Fruit fly (Drosophila melanogaster) whole organism, prepupa: ENCODE data around the gene Rlb1.
A peak's percentile ranks its signal among the peaks of the same experiment; 100 is the strongest.

Experiments used
- Blimp-1 ChIP-seq: fragments of 200-800 bp; sonication (Bioruptor generic); optimal IDR thresholded peaks from 3 replicates; lab custom pipeline; 2017; ENCODE audit warnings: missing biosample characterization, missing genetic modification characterization, mild to moderate bottlenecking, moderate library complexity, missing genetic modification reagents
- CG11294 ChIP-seq: fragments of 200-800 bp; sonication (Bioruptor generic); IDR thresholded peaks from 2 replicates; pipeline ENCODE4 v1.3.6; 2022; ENCODE audit warnings: missing biosample characterization, missing genetic modification characterization
- CG11762 ChIP-seq: fragments of 200-800 bp; sonication (Bioruptor generic); optimal IDR thresholded peaks from 3 replicates; lab custom pipeline; 2016; ENCODE audit warnings: missing biosample characterization, missing genetic modification characterization; ENCODE audit not compliant: insufficient read depth
- CG15336 ChIP-seq: fragments of 200-800 bp; sonication (Bioruptor generic); IDR thresholded peaks from 2 replicates; pipeline ENCODE4 v1.3.6; 2022; ENCODE audit warnings: missing biosample characterization, missing genetic modification characterization
- CG1621 ChIP-seq: fragments of 200-800 bp; sonication (Bioruptor generic); optimal IDR thresholded peaks from 3 replicates; lab custom pipeline; 2018; ENCODE audit warnings: missing biosample characterization, mild to moderate bottlenecking, missing genetic modification characterization
- CG16779 ChIP-seq: fragments of 200-800 bp; sonication (Bioruptor generic); optimal IDR thresholded peaks from 3 replicates; lab custom pipeline; 2017; ENCODE audit warnings: missing biosample characterization, mild to moderate bottlenecking, missing genetic modification characterization
- CG3032 ChIP-seq: fragments of 200-800 bp; optimal IDR thresholded peaks from 2 replicates; lab custom pipeline; 2019; ENCODE audit warnings: missing biosample characterization, mild to moderate bottlenecking, missing genetic modification characterization, moderate library complexity
- CG3919 ChIP-seq: fragments of 200-800 bp; sonication (Bioruptor generic); optimal IDR thresholded peaks from 3 replicates; lab custom pipeline; 2016; ENCODE audit warnings: missing biosample characterization, missing genetic modification characterization
- CG6163 ChIP-seq: fragments of 200-800 bp; sonication (Bioruptor generic); IDR thresholded peaks from 3 replicates; pipeline ENCODE4 v1.3.6; 2022; ENCODE audit warnings: missing biosample characterization, missing genetic modification characterization
- CG6276 ChIP-seq: fragments of 200-800 bp; sonication (Bioruptor generic); optimal IDR thresholded peaks from 2 replicates; lab custom pipeline; 2017; ENCODE audit warnings: missing biosample characterization, mild to moderate bottlenecking, missing genetic modification characterization
- CG6808 ChIP-seq: fragments of 200-800 bp; sonication (Bioruptor generic); optimal IDR thresholded peaks from 3 replicates; lab custom pipeline; 2017; ENCODE audit warnings: missing biosample characterization, missing genetic modification characterization, mild to moderate bottlenecking, moderate library complexity, missing genetic modification reagents
- CG6854 ChIP-seq: fragments of 200-800 bp; sonication (Bioruptor generic); optimal IDR thresholded peaks from 2 replicates; lab custom pipeline; 2017; ENCODE audit warnings: missing biosample characterization, mild to moderate bottlenecking, missing genetic modification characterization
- CG7368 ChIP-seq: fragments of 200-800 bp; sonication (Bioruptor generic); optimal IDR thresholded peaks from 3 replicates; lab custom pipeline; 2016; ENCODE audit warnings: missing biosample characterization, missing genetic modification characterization
- CG8119 ChIP-seq: fragments of 200-800 bp; sonication (Bioruptor generic); IDR thresholded peaks from 3 replicates; pipeline ENCODE4 v1.3.6; 2022; ENCODE audit warnings: missing biosample characterization, missing genetic modification characterization
- CG8319 ChIP-seq: fragments of 200-800 bp; sonication (Bioruptor generic); optimal IDR thresholded peaks from 3 replicates; lab custom pipeline; 2016; ENCODE audit warnings: missing biosample characterization, missing genetic modification characterization
- Eip78C ChIP-seq: fragments of 200-800 bp; sonication (Bioruptor generic); peaks from one replicate; lab custom pipeline; 2016; ENCODE audit warnings: missing biosample characterization, missing genetic modification characterization
- Ets21C ChIP-seq: fragments of 200-800 bp; sonication (Bioruptor generic); optimal IDR thresholded peaks from 3 replicates; lab custom pipeline; 2016; ENCODE audit warnings: missing biosample characterization, missing genetic modification characterization
- Ets96B ChIP-seq: fragments of 200-800 bp; optimal IDR thresholded peaks from 2 replicates; lab custom pipeline; 2019; ENCODE audit warnings: missing biosample characterization, mild to moderate bottlenecking, missing genetic modification characterization, moderate library complexity
- Gug ChIP-seq: fragments of 200-800 bp; sonication (Bioruptor generic); IDR thresholded peaks from 2 replicates; pipeline ENCODE4 v1.3.6; 2022; ENCODE audit warnings: missing biosample characterization, missing genetic modification characterization
- Hr4 ChIP-seq: fragments of 200-800 bp; sonication (Bioruptor generic); optimal IDR thresholded peaks from 3 replicates; lab custom pipeline; 2016; ENCODE audit warnings: missing biosample characterization, missing genetic modification characterization
- Lpt ChIP-seq: fragments of 200-800 bp; sonication (Bioruptor generic); optimal IDR thresholded peaks from 3 replicates; lab custom pipeline; 2016; ENCODE audit warnings: missing biosample characterization, missing genetic modification characterization
- Smox ChIP-seq: fragments of 200-800 bp; sonication (Bioruptor generic); optimal IDR thresholded peaks from 3 replicates; lab custom pipeline; 2016; ENCODE audit warnings: missing biosample characterization, missing genetic modification characterization
- Sox102F ChIP-seq: fragments of 200-800 bp; sonication (Bioruptor generic); optimal IDR thresholded peaks from 2 replicates; lab custom pipeline; 2016; ENCODE audit warnings: missing biosample characterization, mild to moderate bottlenecking, missing genetic modification characterization
- Sox14 ChIP-seq: fragments of 200-800 bp; sonication (Bioruptor generic); optimal IDR thresholded peaks from 3 replicates; lab custom pipeline; 2016; ENCODE audit warnings: missing biosample characterization, missing genetic modification characterization
- Sox15 ChIP-seq: fragments of 200-800 bp; sonication (Bioruptor generic); optimal IDR thresholded peaks from 3 replicates; lab custom pipeline; 2016; ENCODE audit warnings: missing biosample characterization, missing genetic modification characterization
- achi ChIP-seq: fragments of 200-800 bp; sonication (Bioruptor generic); optimal IDR thresholded peaks from 3 replicates; lab custom pipeline; 2016; ENCODE audit warnings: missing biosample characterization, missing genetic modification characterization
- acj6 ChIP-seq: fragments of 200-800 bp; sonication (Bioruptor generic); optimal IDR thresholded peaks from 3 replicates; lab custom pipeline; 2016; ENCODE audit warnings: missing biosample characterization, missing genetic modification characterization
- dac ChIP-seq: fragments of 200-800 bp; sonication (Bioruptor generic); optimal IDR thresholded peaks from 2 replicates; lab custom pipeline; 2017; ENCODE audit warnings: missing biosample characterization, mild to moderate bottlenecking, missing genetic modification characterization
- dsx ChIP-seq: fragments of 200-800 bp; optimal IDR thresholded peaks from 3 replicates; lab custom pipeline; 2019; ENCODE audit warnings: missing biosample characterization, mild to moderate bottlenecking, missing genetic modification characterization, moderate library complexity; ENCODE audit not compliant: poor library complexity, severe bottlenecking
- eg ChIP-seq: fragments of 200-800 bp; sonication (Bioruptor generic); IDR thresholded peaks from 3 replicates; pipeline ENCODE4 v1.3.6; 2022; ENCODE audit warnings: missing biosample characterization, missing genetic modification characterization
- esn ChIP-seq: fragments of 200-800 bp; sonication (Bioruptor generic); optimal IDR thresholded peaks from 2 replicates; lab custom pipeline; 2016; ENCODE audit warnings: missing biosample characterization, mild to moderate bottlenecking, missing genetic modification characterization, moderate library complexity
- fd59A ChIP-seq: fragments of 200-800 bp; sonication (Bioruptor generic); optimal IDR thresholded peaks from 2 replicates; lab custom pipeline; 2017; ENCODE audit warnings: missing biosample characterization, mild to moderate bottlenecking, missing genetic modification characterization, missing genetic modification reagents
- fd85E ChIP-seq: fragments of 200-800 bp; sonication (Bioruptor generic); optimal IDR thresholded peaks from 3 replicates; lab custom pipeline; 2016; ENCODE audit warnings: missing biosample characterization, missing genetic modification characterization
- fkh ChIP-seq: fragments of 200-800 bp; sonication (Bioruptor generic); optimal IDR thresholded peaks from 3 replicates; lab custom pipeline; 2017; ENCODE audit warnings: missing biosample characterization, mild to moderate bottlenecking, missing genetic modification characterization, moderate library complexity
- lz ChIP-seq: fragments of 200-800 bp; sonication (Bioruptor generic); optimal IDR thresholded peaks from 3 replicates; lab custom pipeline; 2016; ENCODE audit warnings: missing biosample characterization, missing genetic modification characterization
- net ChIP-seq: fragments of 200-800 bp; sonication (Bioruptor generic); optimal IDR thresholded peaks from 3 replicates; lab custom pipeline; 2016; ENCODE audit warnings: missing biosample characterization, missing genetic modification characterization
- pdm3 ChIP-seq: fragments of 200-800 bp; sonication (Bioruptor generic); optimal IDR thresholded peaks from 3 replicates; lab custom pipeline; 2016; ENCODE audit warnings: missing biosample characterization, missing genetic modification characterization
- salr ChIP-seq, 2 experiments: fragments of 200-800 bp; sonication (Bioruptor generic); optimal IDR thresholded peaks; 3 replicates each; lab custom pipeline; 2016 to 2018; ENCODE audit warnings: missing biosample characterization in 2 of 2, missing genetic modification characterization in 2 of 2, mild to moderate bottlenecking in 1 of 2
- spab ChIP-seq: fragments of 200-800 bp; sonication (Bioruptor generic); optimal IDR thresholded peaks from 2 replicates; lab custom pipeline; 2017; ENCODE audit warnings: missing biosample characterization, mild to moderate bottlenecking, missing genetic modification characterization, missing genetic modification reagents
- svp ChIP-seq: fragments of 200-800 bp; sonication (Bioruptor generic); peaks from one replicate; lab custom pipeline; 2016; ENCODE audit warnings: missing biosample characterization, missing genetic modification characterization
- topi ChIP-seq: fragments of 200-800 bp; sonication (Bioruptor generic); optimal IDR thresholded peaks from 3 replicates; lab custom pipeline; 2016; ENCODE audit warnings: missing biosample characterization, missing genetic modification characterization
- vri ChIP-seq: fragments of 200-800 bp; sonication (Bioruptor generic); optimal IDR thresholded peaks from 3 replicates; lab custom pipeline; 2016; ENCODE audit warnings: missing biosample characterization, mild to moderate bottlenecking, missing genetic modification characterization

The Rlb1 gene

DNA sequence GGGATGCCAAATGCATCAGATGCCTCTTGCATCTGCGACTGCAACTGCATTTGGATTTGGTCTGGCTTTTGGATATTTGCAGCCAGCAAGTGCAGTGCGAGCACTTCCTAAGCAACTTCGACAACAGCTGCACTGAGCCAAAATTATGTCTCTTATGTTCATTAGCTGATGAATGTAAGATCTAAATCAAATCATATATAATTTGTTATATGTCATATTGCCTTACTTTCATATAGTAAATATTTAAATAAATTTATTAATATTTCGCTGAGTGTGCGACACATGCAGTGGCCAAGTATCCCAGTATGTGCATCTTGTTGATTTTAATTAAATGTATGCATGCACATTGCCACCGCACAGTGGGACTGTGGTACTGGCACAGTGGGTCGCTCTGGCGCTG lies 32.7 kb upstream of the Rlb1 start (continued):
- TF ChIP-seq fd59A (GFP tag; lab: Kevin White, UChicago) (no peak), CG6808 (no peak), Sox14 (no peak), acj6 (peak; percentile 8), CG11294 (GFP tag; lab: Robert Waterston, UW) (no peak; the same call in 1 of the 2 replicates), Sox15 (GFP tag; lab: Kevin White, UChicago) (no peak), CG11762 (GFP tag; lab: Kevin White, UChicago) (no peak), Sox102F (no peak), CG16779 (tag; lab: Kevin White, UChicago) (no peak), salr (GFP tag; optimal IDR thresholded peaks at IDR 0.05; lab: Kevin White, UChicago) (peak in 1 of 2 experiments; percentile 36), spab (GFP tag; lab: Kevin White, UChicago) (no peak), CG1621 (tag; lab: Kevin White, UChicago) (no peak), net (peak; percentile 28)

DNA sequence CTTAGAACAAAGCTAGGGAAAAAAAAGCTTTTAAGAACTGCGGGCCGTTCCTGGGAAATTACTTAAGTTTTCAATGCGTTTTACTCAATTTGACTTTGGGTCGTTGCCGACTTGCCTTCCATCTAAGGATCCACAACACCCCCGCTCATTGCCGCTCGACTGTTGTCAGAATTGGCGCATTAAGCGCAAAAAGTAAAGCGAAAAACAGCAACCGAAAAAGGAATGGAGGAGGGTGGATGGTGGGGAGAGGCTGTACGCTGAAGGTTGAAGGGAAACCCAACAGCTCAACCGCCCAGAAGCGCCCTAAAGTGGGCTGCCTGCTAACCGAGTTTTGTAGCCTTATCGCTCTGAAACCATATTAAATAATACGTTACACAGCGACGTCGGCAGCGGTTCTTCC lies 25.6 kb upstream of the Rlb1 start:
- no peak for TF ChIP-seq lz (GFP tag; lab: Kevin White, UChicago)
- no peak for TF ChIP-seq spab (GFP tag; lab: Kevin White, UChicago)
- TF ChIP-seq CG6276 (GFP tag; lab: Kevin White, UChicago), result no peak
- TF ChIP-seq Blimp-1 (GFP tag; lab: Kevin White, UChicago), result no peak
- TF ChIP-seq CG3919, result no peak
- no peak for TF ChIP-seq CG15336
- no peak for TF ChIP-seq Gug (GFP tag; lab: Robert Waterston, UW)

DNA sequence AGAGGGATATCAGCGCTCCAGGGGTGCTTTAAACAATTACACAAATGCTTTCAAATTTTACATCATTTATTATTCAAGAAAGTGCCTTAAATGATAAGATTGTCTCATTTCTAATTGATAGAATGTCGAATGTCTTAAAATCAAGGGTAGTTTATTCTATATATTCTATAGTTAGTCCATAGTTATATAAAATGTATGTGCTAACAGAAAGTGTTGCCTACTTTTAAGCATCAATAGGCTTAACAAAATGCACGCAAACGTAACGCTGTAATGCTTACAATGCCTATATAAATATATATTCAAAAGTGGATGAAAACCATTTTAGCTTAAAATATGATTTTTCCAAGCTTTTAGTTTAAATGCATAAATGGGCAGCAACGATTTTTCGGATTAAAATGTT lies 25.2 kb upstream of the Rlb1 start:
- no peak for TF ChIP-seq Lpt (GFP tag; lab: Kevin White, UChicago)
- no peak for TF ChIP-seq fkh (GFP tag; lab: Kevin White, UChicago)
- TF ChIP-seq salr (GFP tag; optimal IDR thresholded peaks at IDR 0.05; lab: Kevin White, UChicago), result no peak
- no peak for TF ChIP-seq Sox14
- TF ChIP-seq Eip78C (GFP tag; lab: Kevin White, UChicago), result peak; percentile 65
- TF ChIP-seq, all 60 proteins: peak for 1

DNA sequence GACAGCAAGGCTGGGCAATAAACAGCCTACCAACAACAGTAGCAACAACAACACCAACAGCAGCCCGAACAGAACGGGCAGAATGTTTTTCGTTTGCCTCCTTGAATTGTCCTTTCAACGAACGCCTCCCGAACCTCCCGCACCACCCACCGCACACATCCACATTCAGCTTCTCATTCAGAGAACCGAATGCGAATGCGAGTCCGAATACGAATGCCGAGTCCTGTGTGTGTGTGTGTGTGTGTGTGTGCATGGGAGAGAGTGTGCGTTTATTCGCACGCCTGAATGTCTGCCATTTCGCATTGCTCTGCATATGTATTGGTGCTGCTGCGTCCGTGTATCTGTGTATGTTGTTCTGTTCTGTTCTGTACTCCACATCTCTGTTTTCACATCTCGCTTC lies 24.6 kb upstream of the Rlb1 start:
- no peak for TF ChIP-seq pdm3 (GFP tag; lab: Kevin White, UChicago)
- TF ChIP-seq Sox15 (GFP tag; lab: Kevin White, UChicago), result no peak
- TF ChIP-seq CG6163 (GFP tag; lab: Robert Waterston, UW), result no peak
- TF ChIP-seq CG15336, result no peak
- no peak for TF ChIP-seq CG11762 (GFP tag; lab: Kevin White, UChicago)
- TF ChIP-seq acj6, result no peak

DNA sequence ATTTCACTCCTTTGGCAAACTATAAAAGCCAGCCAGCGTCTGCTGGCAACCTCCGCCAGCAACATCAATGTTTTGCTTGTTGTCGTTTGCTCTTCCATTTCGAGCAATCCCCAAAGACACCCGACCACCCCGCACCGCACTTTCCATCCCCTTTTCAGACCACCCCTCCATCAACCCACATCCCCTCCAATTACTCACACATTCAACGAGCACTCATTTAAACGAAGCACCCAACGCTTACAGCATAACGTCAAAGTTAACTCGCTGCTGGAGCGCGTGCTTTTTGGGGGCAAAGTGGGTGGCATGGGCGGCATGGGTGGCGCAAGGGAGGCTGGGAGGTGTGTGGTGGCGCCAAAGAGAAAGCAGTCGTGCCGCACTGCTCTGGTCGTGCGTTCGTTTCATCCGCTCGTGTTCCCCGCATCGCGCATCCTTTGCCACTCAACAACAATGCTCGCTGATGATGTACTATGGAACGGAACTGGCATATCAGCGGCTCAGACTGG lies 22.0 kb upstream of the Rlb1 start:
- TF ChIP-seq CG6854 (GFP tag; lab: Kevin White, UChicago) (peak; percentile 31), lz (GFP tag; lab: Kevin White, UChicago) (no peak), dsx (GFP tag; lab: Kevin White, UChicago) (no peak), CG7368 (GFP tag; lab: Kevin White, UChicago) (peak; percentile 12), fd59A (GFP tag; lab: Kevin White, UChicago) (no peak), CG3919 (no peak), fd85E (GFP tag; lab: Kevin White, UChicago) (no peak), Ets96B (no peak), CG15336 (no peak), svp (GFP tag; lab: Kevin White, UChicago) (no peak), Sox14 (no peak), CG8119 (GFP tag; lab: Robert Waterston, UW) (no peak), CG8319 (GFP tag; lab: Kevin White, UChicago) (no peak), eg (GFP tag; lab: Robert Waterston, UW) (no peak), CG3032 (tag; lab: Kevin White, UChicago) (no peak), Ets21C (no peak), Sox102F (no peak), achi (GFP tag; lab: Kevin White, UChicago) (no peak), Smox (GFP tag; lab: Kevin White, UChicago) (no peak), esn (GFP tag; lab: Kevin White, UChicago) (no peak), net (no peak), Gug (GFP tag; lab: Robert Waterston, UW) (0 out of 2 replicates have a peak, but pooled peaks have one; percentile 8), Hr4 (GFP tag; lab: Kevin White, UChicago) (no peak), CG6163 (GFP tag; lab: Robert Waterston, UW) (no peak), CG6808 (no peak), dac (GFP tag; lab: Kevin White, UChicago) (no peak), CG16779 (tag; lab: Kevin White, UChicago) (no peak), topi (GFP tag; lab: Kevin White, UChicago) (no peak), spab (GFP tag; lab: Kevin White, UChicago) (no peak), fkh (GFP tag; lab: Kevin White, UChicago) (peak; percentile 1), vri (GFP tag; lab: Kevin White, UChicago) (no peak)
